Worm (Caenorhabditis elegans): ENCODE results near the gene F13A2.2.

DNA sequence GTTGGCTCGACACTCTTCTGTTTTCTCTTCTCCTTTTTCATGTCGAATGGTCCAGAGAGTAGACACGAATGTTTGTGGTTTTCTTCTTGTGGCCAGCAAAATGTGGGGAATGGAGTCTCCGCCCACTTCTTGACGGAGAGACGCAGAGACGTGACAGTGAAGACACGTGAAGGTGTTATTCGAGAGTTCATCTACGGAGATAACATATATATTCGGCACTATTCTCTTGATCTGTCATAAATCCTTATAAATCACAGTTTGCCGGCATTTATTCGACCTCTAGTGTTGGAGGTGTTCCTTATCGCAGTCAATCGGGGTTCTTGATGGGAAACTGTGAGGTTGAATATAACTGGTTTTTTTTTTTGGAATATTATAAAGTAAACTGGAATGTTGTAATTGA lies 22.9 kb downstream of the F13A2.2 start, which contains the start of gene F32D1.3:
- TF ChIP-seq snpc-4 (tag; optimal IDR thresholded peaks at IDR 0.05): no peak
- no peak for TF ChIP-seq bed-3 (GFP tag; optimal IDR thresholded peaks at IDR 0.05)
